Worm (Caenorhabditis elegans) whole organism, midembryonic: ENCODE measurements around the gene srz-54.

Experiments
- T22C8.4 ChIP-seq: fragments of 200-800 bp; sonication (Bioruptor generic); IDR thresholded peaks from 2 replicates; pipeline ENCODE4 v1.3.6; 2022; ENCODE audit warnings: missing genetic modification characterization, missing compliant biosample characterization
- cog-1 ChIP-seq: sonication (generic microtip); optimal IDR thresholded peaks from 2 replicates; lab custom pipeline; 2016; ENCODE audit warnings: missing genetic modification characterization, missing compliant biosample characterization
- flt-1 ChIP-seq: fragments of 200-800 bp; sonication (Bioruptor generic); IDR thresholded peaks from 2 replicates; pipeline ENCODE4 v1.3.6; 2022; ENCODE audit warnings: missing genetic modification characterization, missing compliant biosample characterization
- klf-2 ChIP-seq: fragments of 200-800 bp; sonication (Bioruptor generic); conservative IDR thresholded peaks from 2 replicates; pipeline ENCODE4 v1.3.6; 2022; ENCODE audit warnings: missing genetic modification reagents, missing genetic modification characterization, missing compliant biosample characterization
- med-1 ChIP-seq: sonication (generic microtip); optimal IDR thresholded peaks from 2 replicates; lab custom pipeline; 2017; ENCODE audit warnings: missing genetic modification characterization, mild to moderate bottlenecking, missing compliant biosample characterization, antibody characterized with exemption, missing genetic modification reagents; ENCODE audit not compliant: insufficient read depth
- ref-1 ChIP-seq: fragments of 200-800 bp; sonication (Bioruptor generic); conservative IDR thresholded peaks from 2 replicates; pipeline ENCODE4 v1.3.6; 2022; ENCODE audit warnings: missing genetic modification reagents, missing genetic modification characterization, missing compliant biosample characterization
- tab-1 ChIP-seq: fragments of 200-800 bp; sonication (Bioruptor generic); IDR thresholded peaks from 2 replicates; pipeline ENCODE4 v1.3.6; 2022; ENCODE audit warnings: missing genetic modification characterization, missing compliant biosample characterization
- ztf-23 ChIP-seq: fragments of 200-800 bp; sonication (Bioruptor generic); IDR thresholded peaks from 2 replicates; pipeline ENCODE4 v1.3.6; 2022; ENCODE audit warnings: missing genetic modification reagents, missing genetic modification characterization, missing compliant biosample characterization
- ztf-29 ChIP-seq: fragments of 200-800 bp; sonication (Bioruptor generic); IDR thresholded peaks from 2 replicates; pipeline ENCODE4 v1.3.6; 2022; ENCODE audit warnings: missing genetic modification reagents, missing genetic modification characterization, missing compliant biosample characterization

Gene srz-54

DNA sequence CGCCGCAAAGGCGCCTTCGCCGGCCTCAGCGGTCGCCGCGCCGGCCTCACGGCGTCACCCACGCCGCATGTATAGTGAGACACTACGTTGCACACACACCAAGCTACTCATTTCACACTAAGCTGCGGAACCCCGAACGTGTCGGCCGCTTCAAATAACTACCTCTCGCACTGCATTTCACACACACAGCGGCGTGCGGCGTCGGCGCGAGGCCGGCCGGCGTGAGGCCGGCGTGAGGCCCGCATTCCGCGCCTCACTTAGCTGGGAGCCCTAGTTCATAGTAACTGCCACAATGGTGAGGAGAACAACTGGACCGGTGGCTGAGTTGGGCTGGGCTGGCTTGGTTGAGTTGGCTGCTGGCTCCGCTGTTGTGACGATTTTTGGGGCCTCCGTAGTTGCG is 41.6 kb downstream of the srz-54 start:
- TF ChIP-seq tab-1: 0 out of 2 replicates have a peak, but pooled peaks have one; percentile 25

DNA sequence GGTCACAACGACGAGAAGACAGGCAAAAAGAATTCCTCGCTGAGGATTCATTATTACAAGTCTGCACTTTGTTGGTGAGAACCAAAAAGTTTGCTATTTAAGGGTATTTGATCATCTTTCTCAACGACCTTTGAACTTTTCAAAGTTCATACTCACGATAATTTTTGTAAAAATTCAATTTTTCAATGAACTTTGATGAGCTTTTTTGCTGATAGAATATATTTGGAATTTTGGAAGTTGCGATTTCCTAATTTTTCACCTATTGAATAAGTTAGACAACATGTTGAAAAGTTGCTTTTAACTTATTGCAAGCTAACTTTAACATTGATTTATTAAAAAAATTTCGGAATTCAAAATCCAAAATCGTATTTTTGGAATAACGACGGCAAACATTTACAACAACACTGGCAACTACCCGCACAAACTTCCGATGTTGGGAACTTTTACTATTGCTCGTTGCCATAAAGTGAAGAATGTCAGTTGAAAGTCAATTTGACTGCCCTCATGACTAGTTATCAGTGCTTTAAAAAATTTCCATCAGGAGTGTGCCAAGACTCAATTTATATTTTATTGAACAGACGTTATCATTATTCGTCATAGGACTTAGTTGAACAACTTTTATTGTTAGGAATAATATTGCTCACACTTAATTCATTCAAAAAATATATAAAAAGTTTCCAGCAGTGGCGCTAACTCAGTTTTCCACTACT is 42.3 kb downstream of the srz-54 start, which contains the start of the genes F49H6.8 and F49H6.5:
TSS of gene F49H6.8 (minus strand) at position 51 of the 710 bp plus-strand sequence.
TSS of gene F49H6.5 (plus strand) at position 629 of the 710 bp plus-strand sequence.
- TF ChIP-seq klf-2 (GFP tag; lab: Robert Waterston, UW) (no peak), ref-1 (GFP tag; lab: Robert Waterston, UW) (no peak), cog-1 (no peak), ztf-23 (GFP tag; lab: Robert Waterston, UW) (no peak), tab-1 (no peak), T22C8.4 (GFP tag; lab: Robert Waterston, UW) (no peak), flt-1 (no peak), ztf-29 (GFP tag; lab: Robert Waterston, UW) (no peak), med-1 (GFP tag; lab: Kevin White, UChicago) (no peak)

DNA sequence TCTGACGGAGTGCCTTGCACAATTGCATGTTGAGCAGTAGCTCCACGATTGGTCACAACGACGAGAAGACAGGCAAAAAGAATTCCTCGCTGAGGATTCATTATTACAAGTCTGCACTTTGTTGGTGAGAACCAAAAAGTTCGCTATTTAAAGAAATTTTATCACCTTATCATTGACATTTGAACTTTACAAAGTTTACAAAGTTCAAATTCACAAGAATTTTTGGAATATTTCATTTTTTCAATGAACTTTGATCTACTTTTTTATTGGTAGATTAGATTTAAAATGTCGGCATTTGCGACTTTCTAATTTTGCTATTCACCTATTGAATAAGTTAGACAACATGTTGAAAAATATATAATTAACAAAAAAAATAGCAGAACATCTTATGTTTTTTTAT is 45.8 kb downstream of the srz-54 start, which contains the start of gene F49H6.15:
TSS of gene F49H6.15 (minus strand) at position 101 of the 400 bp plus-strand sequence.
- no peak for TF ChIP-seq flt-1
- TF ChIP-seq ztf-29 (GFP tag; lab: Robert Waterston, UW): no peak
- TF ChIP-seq ref-1 (GFP tag; lab: Robert Waterston, UW): no peak
- no peak for TF ChIP-seq T22C8.4 (GFP tag; lab: Robert Waterston, UW)
- TF ChIP-seq ztf-23 (GFP tag; lab: Robert Waterston, UW): no peak
- TF ChIP-seq cog-1: no peak
- no peak for TF ChIP-seq med-1 (GFP tag; lab: Kevin White, UChicago)
- TF ChIP-seq klf-2 (GFP tag; lab: Robert Waterston, UW): no peak
- no peak for TF ChIP-seq tab-1

DNA sequence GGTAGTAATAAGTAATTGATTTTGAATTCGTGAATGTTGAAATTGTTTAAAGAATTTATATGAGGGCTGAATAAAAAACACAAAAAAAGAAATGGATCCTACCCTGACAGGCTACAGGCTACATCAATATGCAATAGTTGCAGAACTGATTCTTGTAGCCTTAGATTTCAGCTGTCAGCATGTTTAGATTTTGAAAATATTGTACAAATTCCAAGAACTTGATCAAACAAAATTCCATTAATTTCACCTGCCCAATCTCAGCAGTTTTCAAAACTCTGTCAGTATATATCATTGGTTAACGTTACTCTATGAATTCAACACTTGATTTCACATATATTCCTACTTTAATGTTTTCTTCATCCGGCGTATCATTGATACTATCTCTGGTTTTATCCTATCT is 50.0 kb downstream of the srz-54 start:
- TF ChIP-seq med-1 (GFP tag; lab: Kevin White, UChicago): no peak
- TF ChIP-seq klf-2 (GFP tag; lab: Robert Waterston, UW): no peak
- TF ChIP-seq ztf-23 (GFP tag; lab: Robert Waterston, UW): no peak
- TF ChIP-seq ztf-29 (GFP tag; lab: Robert Waterston, UW): no peak
- TF ChIP-seq cog-1: no peak
- TF ChIP-seq T22C8.4 (GFP tag; lab: Robert Waterston, UW): no peak
- no peak for TF ChIP-seq tab-1
- no peak for TF ChIP-seq flt-1
- no peak for TF ChIP-seq ref-1 (GFP tag; lab: Robert Waterston, UW)
